Comparison of ENCODE assay signal across 3 worm cellular contexts in genomic region chrV:14357347-14357746, ce11.
TF ChIP-seq lines count a peak whose summit lies in the region.

No protein-coding gene starts in this region.

TF ChIP-seq in whole organism, L3 larva, 47 proteins besides CTCF, POLR2A, EP300 and RAD21:
- peak; percentile 86 for TF ChIP-seq nfya-1 (tag; optimal IDR thresholded peaks at IDR 0.05; lab: Kevin White, UChicago; ENCODE audit: insufficient read depth)

TF ChIP-seq in whole organism, late embryonic, 69 proteins besides CTCF, POLR2A, EP300 and RAD21:
- TF ChIP-seq nfya-1 (tag; optimal IDR thresholded peaks at IDR 0.05; lab: Kevin White, UChicago), result peak; percentile 65
TF ChIP-seq in whole organism, late embryonic: peak in this region for 1; not testable (repeated sequence) for 68.

TF ChIP-seq in whole organism, young adult, 124 proteins besides CTCF, POLR2A, EP300 and RAD21:
- 0 out of 2 replicates have a peak, but pooled peaks have one; percentile 28 for TF ChIP-seq nfyb-1 (GFP tag; IDR thresholded peaks at IDR 0.05; lab: Robert Waterston, UW)
